Worm (Caenorhabditis elegans) whole organism, young adult: ENCODE measurements around the gene T24E12.1.

Experiments used
- B0035.1 ChIP-seq: sonication (generic microtip); optimal IDR thresholded peaks from 2 replicates; lab custom pipeline; 2016; ENCODE audit warnings: missing genetic modification characterization, mild to moderate bottlenecking, missing compliant biosample characterization, missing genotype, missing genetic modification reagents
- D2030.7 ChIP-seq: fragments of 200-800 bp; sonication (Bioruptor generic); IDR thresholded peaks from 2 replicates; pipeline ENCODE4 v1.3.6; 2022; ENCODE audit warnings: missing genetic modification reagents, missing genetic modification characterization, missing compliant biosample characterization
- F10E7.11 ChIP-seq: sonication (generic microtip); optimal IDR thresholded peaks from 2 replicates; lab custom pipeline; 2017; ENCODE audit warnings: mild to moderate bottlenecking, missing genetic modification characterization, moderate library complexity, missing compliant biosample characterization
- F33H1.4 ChIP-seq: fragments of 200-800 bp; sonication (Bioruptor generic); IDR thresholded peaks from 2 replicates; pipeline ENCODE4 v1.3.6; 2022; ENCODE audit warnings: missing genetic modification reagents, missing genetic modification characterization, missing compliant biosample characterization
- F52B5.7 ChIP-seq: sonication (generic microtip); optimal IDR thresholded peaks from 2 replicates; lab custom pipeline; 2016; ENCODE audit warnings: mild to moderate bottlenecking, missing genetic modification characterization, missing compliant biosample characterization
- F57C9.4 ChIP-seq: sonication (generic microtip); optimal IDR thresholded peaks from 2 replicates; lab custom pipeline; 2017; ENCODE audit warnings: mild to moderate bottlenecking, missing genetic modification characterization, missing compliant biosample characterization
- K11D2.4 ChIP-seq: fragments of 200-800 bp; sonication (Bioruptor generic); IDR thresholded peaks from 2 replicates; pipeline ENCODE4 v1.3.6; 2022; ENCODE audit warnings: missing genetic modification reagents, missing genetic modification characterization, missing compliant biosample characterization
- K12H6.12 ChIP-seq: fragments of 200-800 bp; sonication (Bioruptor generic); optimal IDR thresholded peaks from 2 replicates; lab custom pipeline; 2018; ENCODE audit warnings: mild to moderate bottlenecking, missing genetic modification characterization, missing compliant biosample characterization
- Y79H2A.3 ChIP-seq: fragments of 200-800 bp; sonication (Bioruptor generic); conservative IDR thresholded peaks from 2 replicates; pipeline ENCODE4 v1.3.6; 2022; ENCODE audit warnings: missing genetic modification reagents, missing genetic modification characterization, missing compliant biosample characterization
- attf-5 ChIP-seq: fragments of 200-800 bp; sonication (Bioruptor generic); optimal IDR thresholded peaks from 2 replicates; lab custom pipeline; 2018; ENCODE audit warnings: mild to moderate bottlenecking, missing genetic modification characterization, missing compliant biosample characterization
- cebp-1 ChIP-seq, 2 experiments: fragments of 200-800 bp in 1 of 2; sonication (Bioruptor generic) in 1 of 2; sonication (generic microtip) in 1 of 2; IDR thresholded peaks in 1 of 2; optimal IDR thresholded peaks in 1 of 2; 2 replicates each; pipeline versions ENCODE4 v1.3.6 to Lab custom; 2017 to 2022; ENCODE audit warnings: missing compliant biosample characterization in 2 of 2, missing genetic modification characterization in 2 of 2, mild to moderate bottlenecking in 1 of 2, missing genetic modification reagents in 1 of 2, moderate library complexity in 1 of 2
- ceh-40 ChIP-seq: fragments of 200-800 bp; sonication (Bioruptor generic); IDR thresholded peaks from 2 replicates; pipeline ENCODE4 v1.3.6; 2022; ENCODE audit warnings: missing genetic modification characterization, missing compliant biosample characterization
- ceh-91 ChIP-seq: fragments of 200-800 bp; sonication (Bioruptor generic); IDR thresholded peaks from 2 replicates; pipeline ENCODE4 v1.3.6; 2022; ENCODE audit warnings: missing genetic modification reagents, missing genetic modification characterization, missing compliant biosample characterization
- egrh-3 ChIP-seq: fragments of 200-800 bp; sonication (Bioruptor generic); IDR thresholded peaks from 2 replicates; pipeline ENCODE4 v1.3.6; 2022; ENCODE audit warnings: missing genetic modification reagents, missing genetic modification characterization, missing compliant biosample characterization
- ekl-4 ChIP-seq: fragments of 200-800 bp; sonication (Bioruptor generic); IDR thresholded peaks from 2 replicates; pipeline ENCODE4 v1.3.6; 2022; ENCODE audit warnings: missing genetic modification reagents, missing genetic modification characterization, missing compliant biosample characterization
- fkh-3 ChIP-seq: sonication (generic microtip); optimal IDR thresholded peaks from 2 replicates; lab custom pipeline; 2016; ENCODE audit warnings: mild to moderate bottlenecking, missing genetic modification characterization, missing compliant biosample characterization
- gei-17 ChIP-seq: fragments of 200-800 bp; sonication (Bioruptor generic); optimal IDR thresholded peaks from 2 replicates; lab custom pipeline; 2018; ENCODE audit warnings: mild to moderate bottlenecking, missing genetic modification characterization, missing compliant biosample characterization
- him-1 ChIP-seq: sonication (generic microtip); optimal IDR thresholded peaks from 2 replicates; lab custom pipeline; 2016; ENCODE audit warnings: missing genotype, missing genetic modification reagents, missing genetic modification characterization, missing compliant biosample characterization
- hlh-12 ChIP-seq: sonication (generic microtip); optimal IDR thresholded peaks from 2 replicates; lab custom pipeline; 2016; ENCODE audit warnings: missing genetic modification characterization, missing compliant biosample characterization
- hlh-26 ChIP-seq: fragments of 200-800 bp; sonication (Bioruptor generic); conservative IDR thresholded peaks from 2 replicates; pipeline ENCODE4 v1.3.6; 2022; ENCODE audit warnings: missing genetic modification reagents, missing genetic modification characterization, missing compliant biosample characterization
- hmg-20 ChIP-seq: fragments of 200-800 bp; sonication (Bioruptor generic); IDR thresholded peaks from 2 replicates; pipeline ENCODE4 v1.3.6; 2022; ENCODE audit warnings: missing genetic modification reagents, missing genetic modification characterization, missing compliant biosample characterization
- hrde-1 ChIP-seq: sonication (generic microtip); optimal IDR thresholded peaks from 2 replicates; lab custom pipeline; 2016; ENCODE audit warnings: missing genetic modification characterization, mild to moderate bottlenecking, missing compliant biosample characterization, moderate library complexity, missing genotype, missing genetic modification reagents, borderline replicate concordance
- hsf-1 ChIP-seq: fragments of 200-800 bp; sonication (Bioruptor generic); IDR thresholded peaks from 2 replicates; pipeline ENCODE4 v1.3.6; 2022; ENCODE audit warnings: missing genetic modification reagents, missing genetic modification characterization, missing compliant biosample characterization
- let-607 ChIP-seq, 2 experiments: fragments of 200-800 bp in 1 of 2; sonication (Bioruptor generic) in 1 of 2; sonication (generic microtip) in 1 of 2; optimal IDR thresholded peaks; 2 replicates each; lab custom pipeline; 2016 to 2018; ENCODE audit warnings: mild to moderate bottlenecking in 2 of 2, missing compliant biosample characterization in 2 of 2, missing genetic modification characterization in 2 of 2, moderate library complexity in 2 of 2, missing genotype in 1 of 2
- lin-54 ChIP-seq: fragments of 200-800 bp; sonication (Bioruptor generic); optimal IDR thresholded peaks from 2 replicates; lab custom pipeline; 2018; ENCODE audit warnings: mild to moderate bottlenecking, missing genetic modification characterization, missing compliant biosample characterization
- lir-1 ChIP-seq: fragments of 200-800 bp; sonication (Bioruptor generic); conservative IDR thresholded peaks from 2 replicates; pipeline ENCODE4 v1.3.6; 2022; ENCODE audit warnings: missing genetic modification reagents, missing genetic modification characterization, missing compliant biosample characterization
- lsl-1 ChIP-seq: fragments of 200-800 bp; sonication (Bioruptor generic); optimal IDR thresholded peaks from 2 replicates; lab custom pipeline; 2018; ENCODE audit warnings: mild to moderate bottlenecking, missing genetic modification characterization, moderate library complexity, missing compliant biosample characterization
- lsy-27 ChIP-seq: sonication (generic microtip); optimal IDR thresholded peaks from 2 replicates; lab custom pipeline; 2017; ENCODE audit warnings: missing genetic modification characterization, mild to moderate bottlenecking, missing compliant biosample characterization, antibody characterized with exemption, missing genotype, borderline replicate concordance; ENCODE audit not compliant: insufficient read depth
- madf-6 ChIP-seq: fragments of 200-800 bp; sonication (Bioruptor generic); IDR thresholded peaks from 2 replicates; pipeline ENCODE4 v1.3.6; 2022; ENCODE audit warnings: missing genetic modification reagents, missing genetic modification characterization, missing compliant biosample characterization
- madf-8 ChIP-seq: fragments of 200-800 bp; sonication (Bioruptor generic); conservative IDR thresholded peaks from 2 replicates; pipeline ENCODE4 v1.3.6; 2022; ENCODE audit warnings: missing genetic modification reagents, missing genetic modification characterization, missing compliant biosample characterization
- mel-28 ChIP-seq: sonication (generic microtip); optimal IDR thresholded peaks from 2 replicates; lab custom pipeline; 2016; ENCODE audit warnings: borderline replicate concordance, mild to moderate bottlenecking, missing genetic modification characterization, missing compliant biosample characterization
- nhr-179 ChIP-seq: sonication (generic microtip); optimal IDR thresholded peaks from 2 replicates; lab custom pipeline; 2016; ENCODE audit warnings: mild to moderate bottlenecking, missing genetic modification characterization, missing compliant biosample characterization
- nhr-80 ChIP-seq: sonication (generic microtip); optimal IDR thresholded peaks from 2 replicates; lab custom pipeline; 2016; ENCODE audit warnings: missing genetic modification characterization, missing compliant biosample characterization
- sea-2 ChIP-seq: fragments of 200-800 bp; sonication (Bioruptor generic); IDR thresholded peaks from 2 replicates; pipeline ENCODE4 v1.3.6; 2022; ENCODE audit warnings: missing genetic modification characterization, missing compliant biosample characterization
- snpc-1.3 ChIP-seq: sonication (generic microtip); optimal IDR thresholded peaks from 2 replicates; lab custom pipeline; 2017; ENCODE audit warnings: missing genetic modification characterization, mild to moderate bottlenecking, missing compliant biosample characterization, antibody characterized with exemption, moderate library complexity, missing genotype, missing genetic modification reagents; ENCODE audit not compliant: insufficient read depth
- snpc-3.4 ChIP-seq: sonication (generic microtip); optimal IDR thresholded peaks from 2 replicates; lab custom pipeline; 2017; ENCODE audit warnings: missing genetic modification characterization, mild to moderate bottlenecking, missing compliant biosample characterization, antibody characterized with exemption, moderate library complexity, missing genotype, missing genetic modification reagents
- unc-130 ChIP-seq: sonication (generic microtip); optimal IDR thresholded peaks from 2 replicates; lab custom pipeline; 2016; ENCODE audit warnings: missing genetic modification reagents, missing genetic modification characterization, missing compliant biosample characterization
- xnd-1 ChIP-seq: sonication (generic microtip); optimal IDR thresholded peaks from 2 replicates; lab custom pipeline; 2016; ENCODE audit warnings: missing genotype, missing genetic modification reagents, missing genetic modification characterization, missing compliant biosample characterization
- zfh-2 ChIP-seq: fragments of 200-800 bp; sonication (Bioruptor generic); conservative IDR thresholded peaks from 2 replicates; pipeline ENCODE4 v1.3.6; 2022; ENCODE audit warnings: missing genetic modification reagents, missing genetic modification characterization, missing compliant biosample characterization
- zim-3 ChIP-seq: sonication (generic microtip); optimal IDR thresholded peaks from 2 replicates; lab custom pipeline; 2017; ENCODE audit warnings: mild to moderate bottlenecking, missing genetic modification characterization, moderate library complexity, missing compliant biosample characterization
- ztf-25 ChIP-seq: fragments of 200-800 bp; sonication (Bioruptor generic); IDR thresholded peaks from 2 replicates; pipeline ENCODE4 v1.3.6; 2022; ENCODE audit warnings: missing genetic modification reagents, missing genetic modification characterization, missing compliant biosample characterization
- ztf-26 ChIP-seq: sonication (generic microtip); optimal IDR thresholded peaks from 2 replicates; lab custom pipeline; 2017; ENCODE audit warnings: missing genetic modification characterization, missing compliant biosample characterization
- ztf-28 ChIP-seq: fragments of 200-800 bp; sonication (Bioruptor generic); IDR thresholded peaks from 2 replicates; pipeline ENCODE4 v1.3.6; 2022; ENCODE audit warnings: missing genetic modification reagents, missing genetic modification characterization, missing compliant biosample characterization

T24E12.1 gene

ce11 chrII:3808104-3808503 is 22.7 kb downstream of the T24E12.1 start, which contains the start of gene F54D10.5 (continued):
- TF ChIP-seq lir-1 (GFP tag; lab: Robert Waterston, UW): no peak
- TF ChIP-seq B0035.1 (tag; lab: Kevin White, UChicago): no peak
- no peak for TF ChIP-seq unc-130
- TF ChIP-seq F57C9.4 (tag; lab: Kevin White, UChicago): no peak
- TF ChIP-seq zfh-2 (GFP tag; lab: Robert Waterston, UW): no peak
- TF ChIP-seq attf-5: peak; percentile 25
- TF ChIP-seq ztf-26 (tag; lab: Kevin White, UChicago): no peak
- TF ChIP-seq let-607 (tag; optimal IDR thresholded peaks at IDR 0.05; lab: Kevin White, UChicago): peak in 1 of 2 experiments; percentile 11
- peak; percentile 68 for TF ChIP-seq lin-54
- peak; percentile 63; the same call in 1 of the 2 replicates for TF ChIP-seq madf-6 (GFP tag; lab: Robert Waterston, UW)
- TF ChIP-seq snpc-3.4 (tag; lab: Kevin White, UChicago): peak; percentile 25
- TF ChIP-seq Y79H2A.3: no peak
- no peak for TF ChIP-seq F52B5.7 (tag; lab: Kevin White, UChicago)
- TF ChIP-seq egrh-3 (GFP tag; lab: Robert Waterston, UW): no peak
- no peak for TF ChIP-seq cebp-1 (GFP tag; IDR thresholded peaks at IDR 0.05; lab: Robert Waterston, UW)
- TF ChIP-seq cebp-1 (tag; optimal IDR thresholded peaks at IDR 0.05; lab: Kevin White, UChicago): peak; percentile 53

- TF ChIP-seq hmg-20 (GFP tag; lab: Robert Waterston, UW): no peak
- no peak for TF ChIP-seq nhr-80
- no peak for TF ChIP-seq F52B5.7 (tag; lab: Kevin White, UChicago)
- TF ChIP-seq fkh-3 (tag; lab: Kevin White, UChicago): no peak
- no peak for TF ChIP-seq F10E7.11 (tag; lab: Kevin White, UChicago)
- peak; percentile 32; the same call in 1 of the 2 replicates for TF ChIP-seq D2030.7 (GFP tag; lab: Robert Waterston, UW)
- TF ChIP-seq xnd-1: peak; percentile 98
- TF ChIP-seq K11D2.4: no peak
- no peak for TF ChIP-seq hsf-1 (GFP tag; lab: Robert Waterston, UW)
- TF ChIP-seq sea-2 (GFP tag; lab: Robert Waterston, UW): no peak
- TF ChIP-seq K12H6.12: no peak
- TF ChIP-seq ceh-40 (GFP tag; lab: Robert Waterston, UW): no peak
- TF ChIP-seq him-1: peak; percentile 33
- TF ChIP-seq hlh-26 (GFP tag; lab: Robert Waterston, UW): no peak
- TF ChIP-seq zim-3 (tag; lab: Kevin White, UChicago): no peak
- TF ChIP-seq ceh-91 (GFP tag; lab: Robert Waterston, UW): peak; percentile 61; the same call in 1 of the 2 replicates
- no peak for TF ChIP-seq snpc-3.4 (tag; lab: Kevin White, UChicago)
- TF ChIP-seq gei-17 (GFP tag; lab: Kevin White, UChicago): no peak
- TF ChIP-seq ztf-25 (GFP tag; lab: Robert Waterston, UW): no peak
- peak; percentile 95 for TF ChIP-seq lsl-1 (GFP tag; lab: Kevin White, UChicago)
- TF ChIP-seq F33H1.4 (GFP tag; lab: Robert Waterston, UW): peak; percentile 52
- no peak for TF ChIP-seq lsy-27 (tag; lab: Kevin White, UChicago)
- TF ChIP-seq nhr-179 (tag; lab: Kevin White, UChicago): no peak
- no peak for TF ChIP-seq ztf-28 (GFP tag; lab: Robert Waterston, UW)
- no peak for TF ChIP-seq ekl-4 (GFP tag; lab: Robert Waterston, UW)
- no peak for TF ChIP-seq hlh-12
- TF ChIP-seq madf-6 (GFP tag; lab: Robert Waterston, UW): peak; percentile 93
- TF ChIP-seq mel-28: no peak
- TF ChIP-seq madf-8: peak; percentile 79
- TF ChIP-seq snpc-1.3 (tag; lab: Kevin White, UChicago): peak; percentile 12
- TF ChIP-seq hrde-1 (tag; lab: Kevin White, UChicago): no peak
- no peak for TF ChIP-seq lir-1 (GFP tag; lab: Robert Waterston, UW)
Measured at ce11 chrII:3808643-3809042, 23.3 kb downstream of the T24E12.1 start.
